Worm (Caenorhabditis elegans) whole organism, young adult: Measurements from ENCODE around the gene glb-20.
A peak's percentile ranks its signal among the peaks of the same experiment; 100 is the strongest.

Experiments
- B0336.3 ChIP-seq: fragments of 200-800 bp; sonication (Bioruptor generic); IDR thresholded peaks from 2 replicates; pipeline ENCODE4 v1.3.6; 2022; ENCODE audit warnings: missing genetic modification characterization, missing compliant biosample characterization
- C06A6.2 ChIP-seq: fragments of 200-800 bp; sonication (Bioruptor generic); conservative IDR thresholded peaks from 2 replicates; pipeline ENCODE4 v1.3.6; 2022; ENCODE audit warnings: missing genetic modification characterization, missing compliant biosample characterization
- D2030.7 ChIP-seq: fragments of 200-800 bp; sonication (Bioruptor generic); IDR thresholded peaks from 2 replicates; pipeline ENCODE4 v1.3.6; 2022; ENCODE audit warnings: missing genetic modification reagents, missing genetic modification characterization, missing compliant biosample characterization
- F10E7.11 ChIP-seq: sonication (generic microtip); optimal IDR thresholded peaks from 2 replicates; lab custom pipeline; 2017; ENCODE audit warnings: mild to moderate bottlenecking, missing genetic modification characterization, moderate library complexity, missing compliant biosample characterization
- F22D6.2 ChIP-seq: sonication (generic microtip); optimal IDR thresholded peaks from 2 replicates; lab custom pipeline; 2016; ENCODE audit warnings: mild to moderate bottlenecking, missing genetic modification characterization, missing compliant biosample characterization
- F23B12.7 ChIP-seq: sonication (generic microtip); optimal IDR thresholded peaks from 2 replicates; lab custom pipeline; 2017; ENCODE audit warnings: missing genetic modification characterization, mild to moderate bottlenecking, missing compliant biosample characterization, antibody characterized with exemption, moderate library complexity; ENCODE audit not compliant: insufficient read depth
- F33H1.4 ChIP-seq: fragments of 200-800 bp; sonication (Bioruptor generic); IDR thresholded peaks from 2 replicates; pipeline ENCODE4 v1.3.6; 2022; ENCODE audit warnings: missing genetic modification reagents, missing genetic modification characterization, missing compliant biosample characterization
- F52B5.7 ChIP-seq: sonication (generic microtip); optimal IDR thresholded peaks from 2 replicates; lab custom pipeline; 2016; ENCODE audit warnings: mild to moderate bottlenecking, missing genetic modification characterization, missing compliant biosample characterization
- F57C9.4 ChIP-seq: sonication (generic microtip); optimal IDR thresholded peaks from 2 replicates; lab custom pipeline; 2017; ENCODE audit warnings: mild to moderate bottlenecking, missing genetic modification characterization, missing compliant biosample characterization
- K11D2.4 ChIP-seq: fragments of 200-800 bp; sonication (Bioruptor generic); IDR thresholded peaks from 2 replicates; pipeline ENCODE4 v1.3.6; 2022; ENCODE audit warnings: missing genetic modification reagents, missing genetic modification characterization, missing compliant biosample characterization
- K12H6.12 ChIP-seq: fragments of 200-800 bp; sonication (Bioruptor generic); optimal IDR thresholded peaks from 2 replicates; lab custom pipeline; 2018; ENCODE audit warnings: mild to moderate bottlenecking, missing genetic modification characterization, missing compliant biosample characterization
- Y53G8AR.9 ChIP-seq: fragments of 200-800 bp; sonication (Bioruptor generic); conservative IDR thresholded peaks from 2 replicates; pipeline ENCODE4 v1.3.6; 2022; ENCODE audit warnings: missing genetic modification reagents, missing genetic modification characterization, missing compliant biosample characterization
- Y56A3A.18 ChIP-seq: fragments of 200-800 bp; sonication (Bioruptor generic); IDR thresholded peaks from 2 replicates; pipeline ENCODE4 v1.3.6; 2022; ENCODE audit warnings: missing genetic modification reagents, missing genetic modification characterization, missing compliant biosample characterization
- Y67H2A.10 ChIP-seq: fragments of 200-800 bp; sonication (Bioruptor generic); conservative IDR thresholded peaks from 2 replicates; pipeline ENCODE4 v1.3.6; 2022; ENCODE audit warnings: missing genetic modification reagents, missing genetic modification characterization, missing compliant biosample characterization
- Y95B8A.8 ChIP-seq: fragments of 200-800 bp; sonication (Bioruptor generic); IDR thresholded peaks from 2 replicates; pipeline ENCODE4 v1.3.6; 2022; ENCODE audit warnings: missing genetic modification reagents, missing genetic modification characterization, missing compliant biosample characterization
- attf-3 ChIP-seq: fragments of 200-800 bp; sonication (Bioruptor generic); conservative IDR thresholded peaks from 2 replicates; pipeline ENCODE4 v1.3.6; 2022; ENCODE audit warnings: missing genetic modification reagents, missing genetic modification characterization, missing compliant biosample characterization
- ccch-3 ChIP-seq: fragments of 200-800 bp; sonication (Bioruptor generic); optimal IDR thresholded peaks from 2 replicates; lab custom pipeline; 2018; ENCODE audit warnings: mild to moderate bottlenecking, missing genetic modification characterization, missing compliant biosample characterization
- cebp-2 ChIP-seq: fragments of 200-800 bp; sonication (Bioruptor generic); IDR thresholded peaks from 2 replicates; pipeline ENCODE4 v1.3.6; 2022; ENCODE audit warnings: missing genetic modification characterization, missing compliant biosample characterization
- ceh-79 ChIP-seq: sonication (generic microtip); optimal IDR thresholded peaks from 2 replicates; lab custom pipeline; 2017; ENCODE audit warnings: mild to moderate bottlenecking, missing genetic modification characterization, missing compliant biosample characterization
- ets-4 ChIP-seq: fragments of 200-800 bp; sonication (Bioruptor generic); optimal IDR thresholded peaks from 2 replicates; lab custom pipeline; 2018; ENCODE audit warnings: mild to moderate bottlenecking, missing genetic modification characterization, missing compliant biosample characterization
- him-1 ChIP-seq: sonication (generic microtip); optimal IDR thresholded peaks from 2 replicates; lab custom pipeline; 2016; ENCODE audit warnings: missing genotype, missing genetic modification reagents, missing genetic modification characterization, missing compliant biosample characterization
- hmg-1.2 ChIP-seq: fragments of 200-800 bp; sonication (Bioruptor generic); IDR thresholded peaks from 2 replicates; pipeline ENCODE4 v1.3.6; 2022; ENCODE audit warnings: missing genetic modification reagents, missing genetic modification characterization, missing compliant biosample characterization
- hmg-20 ChIP-seq: fragments of 200-800 bp; sonication (Bioruptor generic); IDR thresholded peaks from 2 replicates; pipeline ENCODE4 v1.3.6; 2022; ENCODE audit warnings: missing genetic modification reagents, missing genetic modification characterization, missing compliant biosample characterization
- lag-1 ChIP-seq: fragments of 200-800 bp; sonication (Bioruptor generic); IDR thresholded peaks from 2 replicates; pipeline ENCODE4 v1.3.6; 2022; ENCODE audit warnings: missing genetic modification reagents, missing genetic modification characterization, missing compliant biosample characterization
- let-526 ChIP-seq: fragments of 200-800 bp; sonication (Bioruptor generic); IDR thresholded peaks from 2 replicates; pipeline ENCODE4 v1.3.6; 2022; ENCODE audit warnings: missing genetic modification reagents, missing genetic modification characterization, missing compliant biosample characterization
- let-607 ChIP-seq, 2 experiments: fragments of 200-800 bp in 1 of 2; sonication (Bioruptor generic) in 1 of 2; sonication (generic microtip) in 1 of 2; optimal IDR thresholded peaks; 2 replicates each; lab custom pipeline; 2016 to 2018; ENCODE audit warnings: mild to moderate bottlenecking in 2 of 2, missing compliant biosample characterization in 2 of 2, missing genetic modification characterization in 2 of 2, moderate library complexity in 2 of 2, missing genotype in 1 of 2
- madf-8 ChIP-seq: fragments of 200-800 bp; sonication (Bioruptor generic); conservative IDR thresholded peaks from 2 replicates; pipeline ENCODE4 v1.3.6; 2022; ENCODE audit warnings: missing genetic modification reagents, missing genetic modification characterization, missing compliant biosample characterization
- mes-4 ChIP-seq: sonication (generic microtip); optimal IDR thresholded peaks from 2 replicates; lab custom pipeline; 2016; ENCODE audit warnings: missing genotype, missing genetic modification characterization, missing compliant biosample characterization
- nfya-1 ChIP-seq: sonication (generic microtip); optimal IDR thresholded peaks from 2 replicates; lab custom pipeline; 2017; ENCODE audit warnings: antibody characterized with exemption, missing compliant biosample characterization, missing genetic modification characterization, borderline replicate concordance; ENCODE audit not compliant: insufficient read depth
- nfya-2 ChIP-seq: fragments of 200-800 bp; sonication (Bioruptor generic); IDR thresholded peaks from 2 replicates; pipeline ENCODE4 v1.3.6; 2022; ENCODE audit warnings: missing genetic modification reagents, missing genetic modification characterization, missing compliant biosample characterization
- nhr-120 ChIP-seq: fragments of 200-800 bp; sonication (Bioruptor generic); IDR thresholded peaks from 2 replicates; pipeline ENCODE4 v1.3.6; 2022; ENCODE audit warnings: missing genetic modification characterization, missing compliant biosample characterization
- nhr-27 ChIP-seq: fragments of 200-800 bp; sonication (Bioruptor generic); optimal IDR thresholded peaks from 2 replicates; lab custom pipeline; 2018; ENCODE audit warnings: mild to moderate bottlenecking, missing genetic modification characterization, moderate library complexity, missing compliant biosample characterization
- pha-4 ChIP-seq: fragments of 150-350 bp; sonication (generic microtip); optimal IDR thresholded peaks from 2 replicates; lab custom pipeline; 2014; ENCODE audit warnings: missing biosample characterization, missing genetic modification reagents, missing genetic modification characterization
- sea-2 ChIP-seq: fragments of 200-800 bp; sonication (Bioruptor generic); IDR thresholded peaks from 2 replicates; pipeline ENCODE4 v1.3.6; 2022; ENCODE audit warnings: missing genetic modification characterization, missing compliant biosample characterization
- somi-1 ChIP-seq: fragments of 200-800 bp; sonication (Bioruptor generic); optimal IDR thresholded peaks from 2 replicates; lab custom pipeline; 2018; ENCODE audit warnings: mild to moderate bottlenecking, missing genetic modification characterization, missing compliant biosample characterization
- tbp1 ChIP-seq: fragments of 200-800 bp; sonication (Bioruptor generic); optimal IDR thresholded peaks from 2 replicates; lab custom pipeline; 2018; ENCODE audit warnings: mild to moderate bottlenecking, missing genetic modification characterization, missing compliant biosample characterization
- tlf-1 ChIP-seq: fragments of 200-800 bp; sonication (Bioruptor generic); optimal IDR thresholded peaks from 2 replicates; lab custom pipeline; 2018; ENCODE audit warnings: mild to moderate bottlenecking, missing genetic modification characterization, missing compliant biosample characterization
- zim-3 ChIP-seq: sonication (generic microtip); optimal IDR thresholded peaks from 2 replicates; lab custom pipeline; 2017; ENCODE audit warnings: mild to moderate bottlenecking, missing genetic modification characterization, moderate library complexity, missing compliant biosample characterization
- ztf-25 ChIP-seq: fragments of 200-800 bp; sonication (Bioruptor generic); IDR thresholded peaks from 2 replicates; pipeline ENCODE4 v1.3.6; 2022; ENCODE audit warnings: missing genetic modification reagents, missing genetic modification characterization, missing compliant biosample characterization
- ztf-28 ChIP-seq: fragments of 200-800 bp; sonication (Bioruptor generic); IDR thresholded peaks from 2 replicates; pipeline ENCODE4 v1.3.6; 2022; ENCODE audit warnings: missing genetic modification reagents, missing genetic modification characterization, missing compliant biosample characterization

glb-20 gene

ce11 chrX:13569854-13570253 lies 13.9 kb upstream of the glb-20 start, which contains the start of gene R01E6.7:
R01E6.7 (minus strand) TSS chrX:13569954.
- no peak for TF ChIP-seq ccch-3
- no peak for TF ChIP-seq mes-4 (tag; lab: Kevin White, UChicago)
- no peak for TF ChIP-seq F57C9.4 (tag; lab: Kevin White, UChicago)
- TF ChIP-seq ceh-79 (tag; lab: Kevin White, UChicago): no peak
- TF ChIP-seq Y53G8AR.9 (GFP tag; lab: Robert Waterston, UW): no peak
- no peak for TF ChIP-seq ztf-25
- no peak for TF ChIP-seq pha-4 (tag; lab: Kevin White, UChicago)
- TF ChIP-seq somi-1: no peak

DNA sequence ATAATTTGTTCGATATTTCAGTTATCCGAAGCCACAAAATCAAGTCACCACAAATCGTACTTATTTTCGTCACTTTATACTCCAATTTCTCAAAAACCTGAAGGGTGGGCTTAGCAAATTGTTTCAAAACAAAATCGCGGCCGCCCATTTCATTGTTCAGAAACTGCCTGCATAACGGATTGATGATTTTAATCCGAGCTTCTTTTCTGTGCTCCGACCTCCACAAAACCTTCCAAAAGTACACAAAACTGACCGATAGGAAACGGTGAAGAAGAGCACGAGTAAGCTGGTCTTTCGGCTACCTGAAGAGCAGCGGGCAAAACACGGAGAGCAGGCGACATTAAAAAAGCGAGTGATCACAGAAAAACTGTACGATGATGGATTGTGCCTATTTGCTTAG lies 10.5 kb upstream of the glb-20 start, which contains the start of gene R01E6.2:
Gene R01E6.2, minus strand, starts transcription at position 101 of the 400 bp plus-strand sequence.
- TF ChIP-seq hmg-1.2 (GFP tag; lab: Robert Waterston, UW) (no peak), F52B5.7 (tag; lab: Kevin White, UChicago) (no peak), ztf-28 (GFP tag; lab: Robert Waterston, UW) (no peak), F22D6.2 (tag; lab: Kevin White, UChicago) (no peak), tbp1 (GFP tag; lab: Kevin White, UChicago) (no peak), Y53G8AR.9 (GFP tag; lab: Robert Waterston, UW) (no peak), Y95B8A.8 (GFP tag; lab: Robert Waterston, UW) (no peak), F33H1.4 (GFP tag; lab: Robert Waterston, UW) (no peak)

DNA sequence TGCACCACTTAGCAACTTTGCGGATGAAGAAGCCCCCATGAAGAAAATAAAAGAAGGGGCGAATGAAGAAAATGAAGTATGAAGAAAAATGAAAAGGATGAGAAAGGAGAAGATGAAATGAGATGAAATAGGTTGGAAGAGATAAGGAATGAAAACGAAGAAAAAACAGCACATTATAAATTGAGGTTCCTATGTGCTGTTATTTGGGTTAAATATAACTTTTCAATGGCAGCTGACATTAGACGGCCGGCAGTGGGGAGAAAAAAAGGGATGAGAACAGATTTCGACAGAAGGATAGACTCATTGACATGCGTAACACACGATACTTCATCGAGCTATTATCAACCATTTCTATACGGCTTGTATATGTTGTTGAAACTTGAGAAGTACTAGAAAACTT lies 6.0 kb upstream of the glb-20 start:
- TF ChIP-seq Y67H2A.10 (GFP tag; lab: Robert Waterston, UW): no peak

DNA sequence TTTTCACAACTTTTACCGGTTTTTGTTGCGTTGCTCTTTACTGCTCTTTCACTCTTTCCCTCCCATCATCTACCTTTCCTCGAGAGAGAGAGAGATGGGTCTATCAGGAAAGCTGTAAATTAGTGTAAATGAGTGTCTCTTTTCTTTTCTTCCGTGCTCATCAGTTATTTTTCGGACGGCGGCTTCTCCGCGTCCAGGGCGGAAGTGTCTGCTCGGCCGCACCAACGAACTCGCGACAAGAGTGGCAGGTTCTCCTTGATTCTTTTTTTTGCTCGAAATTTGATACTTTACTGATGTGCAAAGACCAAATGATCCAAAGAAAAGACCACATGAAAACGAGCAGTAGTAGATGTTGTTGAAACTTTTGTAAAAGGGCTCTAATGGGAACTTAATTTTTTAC lies 2.7 kb upstream of the glb-20 start:
- TF ChIP-seq somi-1 (peak; percentile 7), D2030.7 (GFP tag; lab: Robert Waterston, UW) (no peak), him-1 (tag; lab: Kevin White, UChicago) (no peak), madf-8 (GFP tag; lab: Robert Waterston, UW) (no peak), K11D2.4 (GFP tag; lab: Robert Waterston, UW) (no peak)

DNA sequence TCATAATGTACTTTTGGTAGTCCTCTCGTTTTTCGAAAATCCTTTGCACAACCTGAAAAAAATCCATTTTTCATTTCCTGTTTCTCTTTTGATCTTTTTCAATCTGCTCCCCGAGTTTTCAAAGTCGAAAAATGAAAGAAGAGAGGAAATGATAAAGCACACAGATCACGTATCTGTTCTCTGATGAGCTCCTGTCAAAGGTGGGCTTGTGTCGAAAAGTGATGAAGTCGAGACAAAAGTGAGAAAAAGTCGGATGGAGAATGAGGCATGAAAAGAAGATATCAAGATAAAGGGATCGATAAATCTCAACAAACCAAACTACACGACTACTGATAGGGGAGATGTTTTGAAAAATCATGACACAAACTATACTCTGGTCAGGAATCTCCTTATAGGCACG lies 868 bp downstream of the glb-20 start:
- TF ChIP-seq ccch-3 (no peak), tlf-1 (no peak), nhr-120 (GFP tag; lab: Robert Waterston, UW) (no peak), ztf-28 (GFP tag; lab: Robert Waterston, UW) (no peak)

ce11 chrX:13550890-13551289 lies 5.1 kb downstream of the glb-20 start, which contains the start of gene odr-1:
odr-1 (minus strand) TSS chrX:13550990.
- no peak for TF ChIP-seq nhr-27 (tag; lab: Kevin White, UChicago)
- no peak for TF ChIP-seq K12H6.12 (tag; lab: Kevin White, UChicago)
- TF ChIP-seq let-607 (tag; optimal IDR thresholded peaks at IDR 0.05; lab: Kevin White, UChicago): no peak
- no peak for TF ChIP-seq let-526 (GFP tag; lab: Robert Waterston, UW)
- no peak for TF ChIP-seq Y56A3A.18 (GFP tag; lab: Robert Waterston, UW)
- TF ChIP-seq nfya-2: no peak
- no peak for TF ChIP-seq hmg-20 (GFP tag; lab: Robert Waterston, UW)
- TF ChIP-seq ets-4 (GFP tag; lab: Kevin White, UChicago): no peak
- TF ChIP-seq F23B12.7 (tag; lab: Kevin White, UChicago): no peak
- no peak for TF ChIP-seq sea-2
- TF ChIP-seq nfya-1 (tag; lab: Kevin White, UChicago): no peak
- TF ChIP-seq B0336.3 (GFP tag; lab: Robert Waterston, UW): no peak
- TF ChIP-seq lag-1 (GFP tag; lab: Robert Waterston, UW): no peak
- TF ChIP-seq C06A6.2: no peak
- no peak for TF ChIP-seq F57C9.4 (tag; lab: Kevin White, UChicago)
- TF ChIP-seq zim-3 (tag; lab: Kevin White, UChicago): no peak
- TF ChIP-seq cebp-2 (GFP tag; lab: Robert Waterston, UW): no peak
- TF ChIP-seq F10E7.11 (tag; lab: Kevin White, UChicago): no peak
- TF ChIP-seq attf-3 (GFP tag; lab: Robert Waterston, UW): no peak
